Worm (Caenorhabditis elegans) whole organism, L2 larva: ENCODE data around the gene F55A11.11.
A peak's percentile ranks its signal among the peaks of the same experiment; 100 is the strongest.

Experiments used
- F13H6.1 ChIP-seq: sonication (generic microtip); optimal IDR thresholded peaks from 2 replicates; lab custom pipeline; 2016; ENCODE audit warnings: missing genetic modification characterization, missing compliant biosample characterization
- R02D3.7 ChIP-seq: fragments of 150-350 bp; optimal IDR thresholded peaks from 2 replicates; lab custom pipeline; 2014; ENCODE audit warnings: missing biosample characterization, missing genetic modification characterization
- Y55F3AM.14 ChIP-seq: fragments of 200-800 bp; sonication (Bioruptor generic); optimal IDR thresholded peaks from 2 replicates; lab custom pipeline; 2018; ENCODE audit warnings: mild to moderate bottlenecking, missing genetic modification characterization, missing compliant biosample characterization
- ZK546.5 ChIP-seq: sonication (generic microtip); optimal IDR thresholded peaks from 2 replicates; lab custom pipeline; 2017; ENCODE audit warnings: missing biosample characterization, missing genetic modification characterization
- alr-1 ChIP-seq: fragments of 150-350 bp; optimal IDR thresholded peaks from 2 replicates; lab custom pipeline; 2014; ENCODE audit warnings: missing biosample characterization, missing genetic modification characterization
- aly-2 ChIP-seq: fragments of 150-350 bp; optimal IDR thresholded peaks from 2 replicates; lab custom pipeline; 2014; ENCODE audit warnings: missing biosample characterization, missing genetic modification characterization
- ama-1 ChIP-seq: fragments of 150-350 bp; optimal IDR thresholded peaks from 2 replicates; lab custom pipeline; 2018; ENCODE audit warnings: inconsistent platforms
- blmp-1 ChIP-seq: sonication (generic microtip); optimal IDR thresholded peaks from 2 replicates; lab custom pipeline; 2017; ENCODE audit warnings: missing genetic modification characterization, mild to moderate bottlenecking, missing compliant biosample characterization, antibody characterized with exemption, moderate library complexity; ENCODE audit not compliant: insufficient read depth
- ceh-16 ChIP-seq: fragments of 150-350 bp; optimal IDR thresholded peaks from 2 replicates; lab custom pipeline; 2014; ENCODE audit warnings: missing biosample characterization, missing genetic modification characterization
- ceh-82 ChIP-seq: fragments of 150-350 bp; optimal IDR thresholded peaks from 2 replicates; lab custom pipeline; 2014; ENCODE audit warnings: missing biosample characterization, missing genetic modification characterization
- crh-2 ChIP-seq: sonication (generic microtip); optimal IDR thresholded peaks from 2 replicates; lab custom pipeline; 2017; ENCODE audit warnings: missing biosample characterization, missing genetic modification characterization
- egl-27 ChIP-seq: sonication (generic microtip); optimal IDR thresholded peaks from 3 replicates; lab custom pipeline; 2017; ENCODE audit warnings: missing biosample characterization, missing genetic modification reagents, missing genetic modification characterization
- elt-1 ChIP-seq: fragments of 150-350 bp; optimal IDR thresholded peaks from 2 replicates; lab custom pipeline; 2014; ENCODE audit warnings: missing biosample characterization, missing genetic modification characterization
- elt-3 ChIP-seq: sonication (generic microtip); optimal IDR thresholded peaks from 2 replicates; lab custom pipeline; 2017; ENCODE audit warnings: missing biosample characterization, missing genetic modification characterization
- fos-1 ChIP-seq: fragments of 150-350 bp; optimal IDR thresholded peaks from 2 replicates; lab custom pipeline; 2014; ENCODE audit warnings: missing biosample characterization, missing genetic modification characterization
- gmeb-1 ChIP-seq: fragments of 150-350 bp; optimal IDR thresholded peaks from 2 replicates; lab custom pipeline; 2014; ENCODE audit warnings: missing biosample characterization, missing genetic modification characterization
- lin-11 ChIP-seq: fragments of 150-350 bp; sonication (generic microtip); optimal IDR thresholded peaks from 2 replicates; lab custom pipeline; 2014; ENCODE audit warnings: missing biosample characterization, missing genetic modification characterization, inconsistent platforms, mixed read lengths
- lin-13 ChIP-seq: fragments of 150-350 bp; optimal IDR thresholded peaks from 2 replicates; lab custom pipeline; 2014; ENCODE audit warnings: missing biosample characterization, missing genetic modification reagents, missing genetic modification characterization
- lin-39 ChIP-seq: fragments of 150-350 bp; optimal IDR thresholded peaks from 2 replicates; lab custom pipeline; 2014; ENCODE audit warnings: missing biosample characterization, missing genetic modification reagents, missing genetic modification characterization
- lsy-2 ChIP-seq, 2 experiments: fragments of 150-350 bp in 1 of 2; sonication (generic microtip) in 1 of 2; optimal IDR thresholded peaks; 2 replicates each; lab custom pipeline; 2014 to 2017; ENCODE audit warnings: missing biosample characterization in 2 of 2, missing genetic modification characterization in 2 of 2
- mab-5 ChIP-seq: fragments of 150-350 bp; optimal IDR thresholded peaks from 2 replicates; lab custom pipeline; 2014; ENCODE audit warnings: missing biosample characterization, missing genetic modification characterization
- mbf-1 ChIP-seq: sonication (generic microtip); optimal IDR thresholded peaks from 2 replicates; lab custom pipeline; 2017; ENCODE audit warnings: missing biosample characterization, missing genetic modification characterization
- mdl-1 ChIP-seq, 2 experiments: fragments of 150-350 bp in 1 of 2; sonication (generic microtip) in 1 of 2; optimal IDR thresholded peaks; 2 replicates each; lab custom pipeline; 2017; ENCODE audit warnings: missing biosample characterization in 2 of 2, missing genetic modification characterization in 2 of 2
- nhr-10 ChIP-seq: sonication (generic microtip); optimal IDR thresholded peaks from 2 replicates; lab custom pipeline; 2017; ENCODE audit warnings: missing biosample characterization, missing genetic modification characterization
- nhr-11 ChIP-seq: fragments of 150-350 bp; optimal IDR thresholded peaks from 2 replicates; lab custom pipeline; 2014; ENCODE audit warnings: missing biosample characterization, missing genetic modification characterization
- nhr-12 ChIP-seq: fragments of 150-350 bp; optimal IDR thresholded peaks from 2 replicates; lab custom pipeline; 2014; ENCODE audit warnings: missing biosample characterization, missing genetic modification characterization
- nhr-129 ChIP-seq: fragments of 150-350 bp; optimal IDR thresholded peaks from 2 replicates; lab custom pipeline; 2014; ENCODE audit warnings: missing biosample characterization, missing genetic modification characterization
- nhr-21 ChIP-seq: fragments of 150-350 bp; optimal IDR thresholded peaks from 2 replicates; lab custom pipeline; 2014; ENCODE audit warnings: missing biosample characterization, missing genetic modification characterization
- nhr-23 ChIP-seq: fragments of 150-350 bp; optimal IDR thresholded peaks from 2 replicates; lab custom pipeline; 2014; ENCODE audit warnings: missing biosample characterization, missing genetic modification reagents, missing genetic modification characterization
- nhr-237 ChIP-seq: fragments of 150-350 bp; optimal IDR thresholded peaks from 2 replicates; lab custom pipeline; 2014; ENCODE audit warnings: missing biosample characterization, missing genetic modification characterization
- nhr-25 ChIP-seq: fragments of 150-350 bp; sonication (generic microtip); optimal IDR thresholded peaks from 3 replicates; lab custom pipeline; 2014; ENCODE audit warnings: missing biosample characterization, missing genetic modification characterization
- nhr-6 ChIP-seq: fragments of 150-350 bp; optimal IDR thresholded peaks from 2 replicates; lab custom pipeline; 2014; ENCODE audit warnings: missing biosample characterization, missing genetic modification characterization
- nhr-77 ChIP-seq: fragments of 150-350 bp; optimal IDR thresholded peaks from 2 replicates; lab custom pipeline; 2014; ENCODE audit warnings: missing biosample characterization, missing genetic modification characterization
- sem-4 ChIP-seq: fragments of 150-350 bp; optimal IDR thresholded peaks from 2 replicates; lab custom pipeline; 2014; ENCODE audit warnings: missing biosample characterization, missing genetic modification reagents, missing genetic modification characterization
- skn-1 ChIP-seq: sonication (generic microtip); optimal IDR thresholded peaks from 2 replicates; lab custom pipeline; 2017; ENCODE audit warnings: missing biosample characterization, missing genetic modification characterization
- sma-3 ChIP-seq: sonication (generic microtip); optimal IDR thresholded peaks from 2 replicates; lab custom pipeline; 2016; ENCODE audit warnings: missing genetic modification reagents, missing genetic modification characterization, missing compliant biosample characterization
- sma-9 ChIP-seq, 2 experiments: fragments of 150-350 bp in 1 of 2; sonication (generic microtip) in 1 of 2; optimal IDR thresholded peaks; 2 replicates each; lab custom pipeline; 2014 to 2016; ENCODE audit warnings: missing genetic modification characterization in 2 of 2, mild to moderate bottlenecking in 1 of 2, missing biosample characterization in 1 of 2, missing compliant biosample characterization in 1 of 2, missing genetic modification reagents in 1 of 2, moderate library complexity in 1 of 2
- snpc-4 ChIP-seq: fragments of 150-350 bp; optimal IDR thresholded peaks from 2 replicates; lab custom pipeline; 2014; ENCODE audit warnings: missing biosample characterization, missing genetic modification characterization
- unc-39 ChIP-seq: fragments of 150-350 bp; optimal IDR thresholded peaks from 2 replicates; lab custom pipeline; 2014; ENCODE audit warnings: missing biosample characterization, missing genetic modification characterization
- unc-55 ChIP-seq: fragments of 150-350 bp; sonication (generic microtip); optimal IDR thresholded peaks from 3 replicates; lab custom pipeline; 2014; ENCODE audit warnings: missing biosample characterization, missing genetic modification reagents, missing genetic modification characterization
- unc-62 ChIP-seq: fragments of 150-350 bp; optimal IDR thresholded peaks from 2 replicates; lab custom pipeline; 2014; ENCODE audit warnings: missing biosample characterization, missing genetic modification reagents, missing genetic modification characterization
- zag-1 ChIP-seq: fragments of 150-350 bp; optimal IDR thresholded peaks from 2 replicates; lab custom pipeline; 2014; ENCODE audit warnings: missing biosample characterization, missing genetic modification characterization
- ztf-1 ChIP-seq: fragments of 200-800 bp; sonication (Bioruptor generic); conservative IDR thresholded peaks from 2 replicates; pipeline ENCODE4 v1.3.6; 2022; ENCODE audit warnings: missing genetic modification characterization, missing compliant biosample characterization
- ztf-11 ChIP-seq: sonication (generic microtip); optimal IDR thresholded peaks from 2 replicates; lab custom pipeline; 2017; ENCODE audit warnings: missing biosample characterization, missing genetic modification characterization
- ztf-4 ChIP-seq: fragments of 150-350 bp; optimal IDR thresholded peaks from 2 replicates; lab custom pipeline; 2014; ENCODE audit warnings: missing biosample characterization, missing genetic modification characterization

F55A11.11 gene

ce11 chrV:11802508-11802907, 19.6 kb downstream of the F55A11.11 start:
- TF ChIP-seq blmp-1 (tag; lab: Kevin White, UChicago) = peak; percentile 97
- no peak for TF ChIP-seq unc-55
- TF ChIP-seq ztf-4 = no peak
- peak; percentile 99 for TF ChIP-seq sma-9 (GFP tag; optimal IDR thresholded peaks at IDR 0.05; lab: Kevin White, UChicago)
- peak; percentile 15 for TF ChIP-seq sma-9 (tag; optimal IDR thresholded peaks at IDR 0.05; lab: Kevin White, UChicago)
- TF ChIP-seq F13H6.1 (tag; lab: Kevin White, UChicago) = peak; percentile 79
- no peak for TF ChIP-seq nhr-23 (tag; lab: Kevin White, UChicago)
- TF ChIP-seq nhr-12 (tag; lab: Kevin White, UChicago) = no peak
- no peak for TF ChIP-seq lin-13
- peak; percentile 71 for TF ChIP-seq sem-4 (tag; lab: Kevin White, UChicago)
- peak; percentile 83 for TF ChIP-seq Y55F3AM.14 (GFP tag; lab: Kevin White, UChicago)
- peak; percentile 84 for TF ChIP-seq crh-2 (tag; lab: Kevin White, UChicago)
- no peak for TF ChIP-seq unc-39 (tag; lab: Kevin White, UChicago)
- peak; percentile 31 for TF ChIP-seq nhr-129
- TF ChIP-seq lin-39 = no peak
- peak; percentile 96 for TF ChIP-seq nhr-25
- TF ChIP-seq nhr-6 (tag; lab: Kevin White, UChicago) = peak; percentile 54
- peak; percentile 79 to 89 for TF ChIP-seq mdl-1 (tag; optimal IDR thresholded peaks at IDR 0.05; lab: Kevin White, UChicago)
- TF ChIP-seq aly-2 (tag; lab: Kevin White, UChicago) = no peak
- peak; percentile 99 for TF ChIP-seq nhr-21
- no peak for TF ChIP-seq ceh-82
- TF ChIP-seq lsy-2 (tag; optimal IDR thresholded peaks at IDR 0.05; lab: Kevin White, UChicago) = peak in 1 of 2 experiments; percentile 60
- TF ChIP-seq nhr-10 = no peak
- TF ChIP-seq egl-27 (tag; lab: Kevin White, UChicago) = peak; percentile 91
- TF ChIP-seq sma-3 (GFP tag; lab: Kevin White, UChicago) = peak; percentile 99
- TF ChIP-seq elt-3 (tag; lab: Kevin White, UChicago) = no peak
- TF ChIP-seq nhr-77 (tag; lab: Kevin White, UChicago) = no peak
- TF ChIP-seq ZK546.5 (tag; lab: Kevin White, UChicago) = no peak
- TF ChIP-seq gmeb-1 (tag; lab: Kevin White, UChicago) = peak; percentile 57
- no peak for TF ChIP-seq R02D3.7 (tag; lab: Kevin White, UChicago)
- TF ChIP-seq lin-11 (tag; lab: Kevin White, UChicago) = no peak
- peak; percentile 61 for TF ChIP-seq fos-1
- no peak for TF ChIP-seq unc-62 (GFP tag; lab: Kevin White, UChicago)

ce11 chrV:11803518-11803994, 20.6 kb downstream of the F55A11.11 start:
- TF ChIP-seq aly-2 (tag; lab: Kevin White, UChicago) (no peak), ceh-82 (no peak), egl-27 (tag; lab: Kevin White, UChicago) (no peak), ztf-11 (tag; lab: Kevin White, UChicago) (no peak), crh-2 (tag; lab: Kevin White, UChicago) (no peak), nhr-129 (peak; percentile 68), unc-62 (GFP tag; lab: Kevin White, UChicago) (no peak), nhr-12 (tag; lab: Kevin White, UChicago) (no peak), Y55F3AM.14 (GFP tag; lab: Kevin White, UChicago) (no peak), lsy-2 (tag; optimal IDR thresholded peaks at IDR 0.05; lab: Kevin White, UChicago) (peak in 1 of 2 experiments; percentile 14), ZK546.5 (tag; lab: Kevin White, UChicago) (no peak), nhr-237 (tag; lab: Kevin White, UChicago) (no peak), blmp-1 (tag; lab: Kevin White, UChicago) (peak; percentile 72), snpc-4 (tag; lab: Kevin White, UChicago) (no peak), ama-1 (lab: Kevin White, UChicago) (no peak), nhr-11 (tag; lab: Kevin White, UChicago) (no peak), mbf-1 (tag; lab: Kevin White, UChicago) (no peak), unc-39 (tag; lab: Kevin White, UChicago) (no peak), mab-5 (tag; lab: Kevin White, UChicago) (no peak), ztf-4 (no peak), nhr-25 (peak; percentile 45), sem-4 (tag; lab: Kevin White, UChicago) (no peak), ztf-1 (GFP tag; lab: Robert Waterston, UW) (no peak), sma-9 (GFP tag; optimal IDR thresholded peaks at IDR 0.05; lab: Kevin White, UChicago) (peak; percentile 88), sma-9 (tag; optimal IDR thresholded peaks at IDR 0.05; lab: Kevin White, UChicago) (no peak), ceh-16 (tag; lab: Kevin White, UChicago) (no peak), nhr-10 (no peak), R02D3.7 (tag; lab: Kevin White, UChicago) (no peak), lin-13 (no peak), nhr-23 (tag; lab: Kevin White, UChicago) (no peak), nhr-21 (no peak), lin-39 (no peak), unc-55 (no peak), elt-3 (tag; lab: Kevin White, UChicago) (no peak), gmeb-1 (tag; lab: Kevin White, UChicago) (no peak), skn-1 (no peak), nhr-6 (tag; lab: Kevin White, UChicago) (no peak), zag-1 (tag; lab: Kevin White, UChicago) (no peak), sma-3 (GFP tag; lab: Kevin White, UChicago) (peak; percentile 63), nhr-77 (tag; lab: Kevin White, UChicago) (no peak), elt-1 (no peak), alr-1 (tag; lab: Kevin White, UChicago) (no peak)
